Fruit fly (Drosophila melanogaster) whole organism, embryonic: ENCODE data around the gene pps.
A peak's percentile ranks its signal among the peaks of the same experiment; 100 is the strongest.

Experiments used
- Bteb2 ChIP-seq: fragments of 200-800 bp; sonication (Bioruptor generic); optimal IDR thresholded peaks from 2 replicates; lab custom pipeline; 2016; ENCODE audit warnings: missing biosample characterization, missing genetic modification characterization
- CG10654 ChIP-seq: fragments of 200-800 bp; sonication (Bioruptor generic); optimal IDR thresholded peaks from 2 replicates; lab custom pipeline; 2016; ENCODE audit warnings: missing biosample characterization, missing genetic modification characterization
- CG12299 ChIP-seq: fragments of 200-800 bp; sonication (Bioruptor generic); optimal IDR thresholded peaks from 2 replicates; lab custom pipeline; 2018; ENCODE audit warnings: missing biosample characterization, mild to moderate bottlenecking, missing genetic modification characterization
- CG13424 ChIP-seq: fragments of 200-800 bp; sonication (Bioruptor generic); optimal IDR thresholded peaks from 2 replicates; lab custom pipeline; 2019; ENCODE audit warnings: missing biosample characterization, mild to moderate bottlenecking, missing genetic modification characterization, moderate library complexity
- CG13624 ChIP-seq: fragments of 200-800 bp; sonication (Bioruptor generic); optimal IDR thresholded peaks from 2 replicates; lab custom pipeline; 2016; ENCODE audit warnings: missing biosample characterization, missing genetic modification characterization
- CG14860 ChIP-seq: fragments of 200-800 bp; sonication (Bioruptor generic); IDR thresholded peaks from 3 replicates; pipeline ENCODE4 v1.3.6; 2022; ENCODE audit warnings: missing biosample characterization, missing genetic modification characterization; ENCODE audit not compliant: partially characterized antibody
- CG1603 ChIP-seq: fragments of 200-800 bp; sonication (Bioruptor generic); optimal IDR thresholded peaks from 2 replicates; lab custom pipeline; 2019; ENCODE audit warnings: missing biosample characterization, mild to moderate bottlenecking, missing genetic modification characterization, moderate library complexity
- CG1792 ChIP-seq: fragments of 200-800 bp; sonication (Bioruptor generic); optimal IDR thresholded peaks from 2 replicates; lab custom pipeline; 2016; ENCODE audit warnings: missing biosample characterization, missing genetic modification characterization
- CG2120 ChIP-seq: fragments of 200-800 bp; sonication (Bioruptor generic); optimal IDR thresholded peaks from 3 replicates; lab custom pipeline; 2016; ENCODE audit warnings: missing biosample characterization, missing genetic modification characterization
- CG33213 ChIP-seq: fragments of 200-800 bp; sonication (Bioruptor generic); optimal IDR thresholded peaks from 3 replicates; lab custom pipeline; 2016; ENCODE audit warnings: missing biosample characterization, missing genetic modification characterization
- CG34376 ChIP-seq: fragments of 200-800 bp; sonication (Bioruptor generic); optimal IDR thresholded peaks from 2 replicates; lab custom pipeline; 2018; ENCODE audit warnings: missing biosample characterization, mild to moderate bottlenecking, missing genetic modification characterization
- CG3995 ChIP-seq: fragments of 200-800 bp; sonication (Bioruptor generic); optimal IDR thresholded peaks from 3 replicates; lab custom pipeline; 2016; ENCODE audit warnings: missing biosample characterization, missing genetic modification characterization
- CG4328 ChIP-seq: fragments of 200-800 bp; sonication (Bioruptor generic); optimal IDR thresholded peaks from 3 replicates; lab custom pipeline; 2017; ENCODE audit warnings: missing biosample characterization, missing genetic modification reagents, missing genetic modification characterization
- CG4617 ChIP-seq: fragments of 200-800 bp; sonication (Bioruptor generic); optimal IDR thresholded peaks from 3 replicates; lab custom pipeline; 2016; ENCODE audit warnings: missing biosample characterization, missing genetic modification characterization, borderline replicate concordance
- CG6683 ChIP-seq: fragments of 200-800 bp; sonication (Bioruptor generic); optimal IDR thresholded peaks from 2 replicates; lab custom pipeline; 2017; ENCODE audit warnings: missing biosample characterization, mild to moderate bottlenecking, missing genetic modification characterization, missing genetic modification reagents
- CG7928 ChIP-seq: fragments of 200-800 bp; sonication (Bioruptor generic); optimal IDR thresholded peaks from 2 replicates; lab custom pipeline; 2017; ENCODE audit warnings: missing biosample characterization, mild to moderate bottlenecking, missing genetic modification characterization
- E2f2 ChIP-seq: fragments of 200-800 bp; sonication (Bioruptor generic); IDR thresholded peaks from 2 replicates; pipeline ENCODE4 v1.3.6; 2022; ENCODE audit warnings: missing biosample characterization, missing genetic modification characterization
- ERR ChIP-seq: fragments of 200-800 bp; sonication (Bioruptor generic); optimal IDR thresholded peaks from 2 replicates; lab custom pipeline; 2016; ENCODE audit warnings: missing biosample characterization, missing genetic modification characterization
- GATAe ChIP-seq: fragments of 200-800 bp; sonication (Bioruptor generic); conservative IDR thresholded peaks from 2 replicates; pipeline ENCODE4 v1.3.6; 2022; ENCODE audit warnings: missing biosample characterization, missing genetic modification characterization
- HHEX ChIP-seq: fragments of 200-800 bp; sonication (Bioruptor generic); optimal IDR thresholded peaks from 3 replicates; lab custom pipeline; 2017; ENCODE audit warnings: missing biosample characterization, mild to moderate bottlenecking, missing genetic modification characterization, missing genetic modification reagents
- HmgZ ChIP-seq: fragments of 200-800 bp; sonication (Bioruptor generic); optimal IDR thresholded peaks from 2 replicates; lab custom pipeline; 2018; ENCODE audit warnings: missing biosample characterization, mild to moderate bottlenecking, missing genetic modification characterization
- Jarid2 ChIP-seq: fragments of 200-800 bp; sonication (Bioruptor generic); optimal IDR thresholded peaks from 3 replicates; lab custom pipeline; 2017; ENCODE audit warnings: mild to moderate bottlenecking, missing biosample characterization, missing genetic modification reagents, missing genetic modification characterization
- Lhr ChIP-seq: fragments of 200-800 bp; sonication (Bioruptor generic); optimal IDR thresholded peaks from 3 replicates; lab custom pipeline; 2017; ENCODE audit warnings: mild to moderate bottlenecking, missing biosample characterization, missing genetic modification reagents, missing genetic modification characterization
- Mad ChIP-seq: fragments of 200-800 bp; sonication (Bioruptor generic); optimal IDR thresholded peaks from 2 replicates; lab custom pipeline; 2016; ENCODE audit warnings: missing biosample characterization, missing genetic modification characterization
- PHDP ChIP-seq: fragments of 200-800 bp; sonication (Bioruptor generic); optimal IDR thresholded peaks from 3 replicates; lab custom pipeline; 2018; ENCODE audit warnings: missing biosample characterization, mild to moderate bottlenecking, missing genetic modification characterization, moderate library complexity
- Pdp1 ChIP-seq, 2 experiments: fragments of 200-800 bp; sonication (Bioruptor generic); optimal IDR thresholded peaks; 3 replicates each; lab custom pipeline; 2016; ENCODE audit warnings: missing biosample characterization in 2 of 2, missing genetic modification characterization in 2 of 2, mild to moderate bottlenecking in 1 of 2, moderate library complexity in 1 of 2
- Sry-β ChIP-seq: fragments of 200-800 bp; sonication (Bioruptor generic); optimal IDR thresholded peaks from 2 replicates; lab custom pipeline; 2018; ENCODE audit warnings: missing biosample characterization, mild to moderate bottlenecking, missing genetic modification characterization, moderate library complexity
- Usf ChIP-seq: fragments of 200-800 bp; sonication (Bioruptor generic); optimal IDR thresholded peaks from 2 replicates; lab custom pipeline; 2017; ENCODE audit warnings: missing genotype, missing biosample characterization, missing genetic modification characterization
- caup ChIP-seq: fragments of 200-800 bp; sonication (Bioruptor generic); optimal IDR thresholded peaks from 3 replicates; lab custom pipeline; 2017; ENCODE audit warnings: missing biosample characterization, mild to moderate bottlenecking, missing genetic modification characterization, moderate library complexity; ENCODE audit not compliant: severe bottlenecking
- chif ChIP-seq, 2 experiments: fragments of 200-800 bp; sonication (Bioruptor generic); optimal IDR thresholded peaks; 3 replicates each; lab custom pipeline; 2016; ENCODE audit warnings: missing biosample characterization in 2 of 2, missing genetic modification characterization in 2 of 2
- disco-r ChIP-seq: fragments of 200-800 bp; sonication (Bioruptor generic); optimal IDR thresholded peaks from 2 replicates; lab custom pipeline; 2016; ENCODE audit warnings: missing biosample characterization, missing genetic modification characterization
- gro ChIP-seq: fragments of 200-800 bp; sonication (Bioruptor generic); optimal IDR thresholded peaks from 2 replicates; lab custom pipeline; 2016; ENCODE audit warnings: missing biosample characterization, missing genetic modification characterization
- gsb-n ChIP-seq: fragments of 200-800 bp; sonication (Bioruptor generic); optimal IDR thresholded peaks from 3 replicates; lab custom pipeline; 2018; ENCODE audit warnings: missing biosample characterization, mild to moderate bottlenecking, missing genetic modification characterization
- knrl ChIP-seq: fragments of 200-800 bp; sonication (Bioruptor generic); IDR thresholded peaks from 3 replicates; pipeline ENCODE4 v1.3.6; 2022; ENCODE audit warnings: missing biosample characterization, missing genetic modification characterization; ENCODE audit not compliant: partially characterized antibody
- lbe ChIP-seq: fragments of 200-800 bp; sonication (Bioruptor generic); optimal IDR thresholded peaks from 2 replicates; lab custom pipeline; 2016; ENCODE audit warnings: missing biosample characterization, mild to moderate bottlenecking, missing genetic modification characterization
- mld ChIP-seq: fragments of 200-800 bp; sonication (Bioruptor generic); IDR thresholded peaks from 3 replicates; pipeline ENCODE4 v1.3.6; 2022; ENCODE audit warnings: missing biosample characterization, missing genetic modification characterization; ENCODE audit not compliant: partially characterized antibody
- peb ChIP-seq: fragments of 200-800 bp; sonication (Bioruptor generic); IDR thresholded peaks from 2 replicates; pipeline ENCODE4 v1.3.6; 2022; ENCODE audit warnings: missing biosample characterization, missing genetic modification characterization
- pzg ChIP-seq: fragments of 200-800 bp; sonication (Bioruptor generic); optimal IDR thresholded peaks from 3 replicates; lab custom pipeline; 2018; ENCODE audit warnings: missing biosample characterization, mild to moderate bottlenecking, missing genetic modification characterization, moderate library complexity
- ro ChIP-seq: fragments of 200-800 bp; sonication (Bioruptor generic); IDR thresholded peaks from 2 replicates; pipeline ENCODE4 v1.3.6; 2022; ENCODE audit warnings: missing biosample characterization, missing genetic modification characterization
- so ChIP-seq: fragments of 200-800 bp; sonication (Bioruptor generic); IDR thresholded peaks from 3 replicates; pipeline ENCODE4 v1.3.6; 2022; ENCODE audit warnings: missing biosample characterization, missing genetic modification characterization
- sqz ChIP-seq: fragments of 200-800 bp; sonication (Bioruptor generic); optimal IDR thresholded peaks from 3 replicates; lab custom pipeline; 2018; ENCODE audit warnings: missing biosample characterization, mild to moderate bottlenecking, missing genetic modification characterization
- ssp ChIP-seq: fragments of 200-800 bp; sonication (Bioruptor generic); IDR thresholded peaks from 2 replicates; pipeline ENCODE4 v1.3.6; 2022; ENCODE audit warnings: missing biosample characterization, missing genetic modification characterization
- tll ChIP-seq, 2 experiments: fragments of 200-800 bp in 1 of 2; fragments of >200 bp in 1 of 2; sonication (Bioruptor generic) in 1 of 2; optimal IDR thresholded peaks; 2 replicates each; lab custom pipeline; 2017 to 2019; ENCODE audit warnings: missing biosample characterization in 2 of 2, missing genetic modification characterization in 2 of 2, mild to moderate bottlenecking in 1 of 2, moderate library complexity in 1 of 2
- unc-4 ChIP-seq: fragments of 200-800 bp; sonication (Bioruptor generic); IDR thresholded peaks from 2 replicates; pipeline ENCODE4 v1.3.6; 2022; ENCODE audit warnings: missing biosample characterization, missing genetic modification characterization; ENCODE audit not compliant: partially characterized antibody
- unpg ChIP-seq: fragments of 200-800 bp; sonication (Bioruptor generic); optimal IDR thresholded peaks from 3 replicates; lab custom pipeline; 2018; ENCODE audit warnings: missing biosample characterization, mild to moderate bottlenecking, missing genetic modification characterization, moderate library complexity
- wek ChIP-seq: fragments of 200-800 bp; sonication (Bioruptor generic); optimal IDR thresholded peaks from 3 replicates; lab custom pipeline; 2018; ENCODE audit warnings: missing biosample characterization, mild to moderate bottlenecking, missing genetic modification characterization, moderate library complexity
- zen ChIP-seq: fragments of 200-800 bp; sonication (Bioruptor generic); optimal IDR thresholded peaks from 3 replicates; lab custom pipeline; 2018; ENCODE audit warnings: missing biosample characterization, mild to moderate bottlenecking, missing genetic modification characterization, moderate library complexity

pps gene

DNA sequence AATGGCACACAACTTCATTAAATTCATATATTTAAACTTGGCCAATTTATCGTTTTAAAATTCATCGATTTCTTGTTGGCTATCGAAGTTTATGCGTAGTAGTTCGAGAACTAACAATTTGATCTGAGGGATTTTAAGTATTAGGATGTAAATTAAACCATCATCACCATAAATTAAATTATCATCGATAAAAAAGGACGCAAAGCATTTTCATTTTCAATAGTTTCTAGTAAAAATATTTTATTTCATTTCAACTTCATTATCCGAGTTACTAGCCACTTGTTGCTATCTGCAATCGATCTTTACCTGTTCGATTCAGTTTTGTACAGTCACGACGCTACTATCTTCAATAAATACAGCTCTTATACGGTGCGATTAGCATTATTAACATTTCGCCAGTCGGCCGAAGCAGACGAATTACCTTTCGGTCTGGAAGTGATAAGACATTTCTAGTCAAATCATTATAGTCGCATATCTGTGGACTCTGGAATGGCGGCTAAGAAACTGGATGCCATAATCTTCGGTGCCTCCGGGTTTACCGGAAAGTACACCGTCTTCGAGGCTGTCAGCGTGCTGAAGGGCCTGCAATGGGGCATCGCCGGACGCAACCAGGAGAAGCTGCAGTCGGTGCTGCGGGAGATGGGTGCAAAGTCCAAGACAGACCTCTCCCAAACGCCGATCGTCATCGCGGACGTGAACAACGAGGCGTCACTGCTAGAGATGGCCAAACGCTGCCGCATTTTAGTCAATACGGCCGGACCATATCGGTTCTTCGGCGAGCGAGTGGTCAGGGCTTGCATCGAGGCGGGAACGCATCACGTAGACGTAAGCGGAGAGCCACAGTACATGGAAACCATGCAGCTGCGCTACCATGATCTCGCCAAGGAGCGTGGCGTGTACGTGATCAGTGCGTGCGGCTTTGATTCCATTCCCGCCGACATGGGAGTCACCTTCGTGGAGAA lies 7.1 kb upstream of the pps start, which contains the start of gene CG5167 (continued):
- TF ChIP-seq Bteb2 (no peak), caup (GFP tag; lab: Kevin White, UChicago) (peak; percentile 6), Jarid2 (no peak), so (GFP tag; lab: Robert Waterston, UW) (0 out of 3 replicates have a peak, but pooled peaks have one; percentile 21), CG10654 (GFP tag; lab: Kevin White, UChicago) (no peak), unpg (GFP tag; lab: Kevin White, UChicago) (peak; percentile 70), mld (no peak), CG1603 (tag; lab: Kevin White, UChicago) (peak; percentile 39), ro (GFP tag; lab: Robert Waterston, UW) (no peak), sqz (peak; percentile 2), chif (GFP tag; optimal IDR thresholded peaks at IDR 0.05; lab: Kevin White, UChicago) (no peak), CG4328 (GFP tag; lab: Kevin White, UChicago) (no peak), CG33213 (GFP tag; lab: Kevin White, UChicago) (no peak), disco-r (GFP tag; lab: Kevin White, UChicago) (no peak), CG6683 (no peak), HHEX (no peak), unc-4 (GFP tag; lab: Robert Waterston, UW) (peak; percentile 39; the same call in 1 of the 2 replicates), Lhr (GFP tag; lab: Kevin White, UChicago) (no peak), PHDP (tag; lab: Kevin White, UChicago) (peak; percentile 66), CG1792 (no peak), Usf (GFP tag; lab: Kevin White, UChicago) (no peak), Mad (GFP tag; lab: Kevin White, UChicago) (no peak), tll (GFP tag; optimal IDR thresholded peaks at IDR 0.05; lab: Kevin White, UChicago) (no peak), ERR (GFP tag; lab: Kevin White, UChicago) (no peak), GATAe (GFP tag; lab: Robert Waterston, UW) (no peak)

- peak; percentile 23 for TF ChIP-seq CG2120
- no peak for TF ChIP-seq peb (GFP tag; lab: Robert Waterston, UW)
- TF ChIP-seq E2f2 (GFP tag; lab: Robert Waterston, UW): peak; percentile 87
- TF ChIP-seq CG3995: peak; percentile 78
- no peak for TF ChIP-seq CG13624 (GFP tag; lab: Kevin White, UChicago)
- TF ChIP-seq mld: peak; percentile 58; the same call in 2 of the 3 replicates
- TF ChIP-seq CG4617 (GFP tag; lab: Kevin White, UChicago): peak; percentile 55
- TF ChIP-seq CG14860 (GFP tag; lab: Robert Waterston, UW): peak; percentile 27; the same call in 2 of the 3 replicates
- TF ChIP-seq lbe (GFP tag; lab: Kevin White, UChicago): peak; percentile 66
- TF ChIP-seq CG12299 (tag; lab: Kevin White, UChicago): peak; percentile 24
- TF ChIP-seq Sry-β (GFP tag; lab: Kevin White, UChicago): peak; percentile 34
- TF ChIP-seq wek (GFP tag; lab: Kevin White, UChicago): peak; percentile 9
- TF ChIP-seq gro (GFP tag; lab: Kevin White, UChicago): peak; percentile 32
- TF ChIP-seq CG13424: peak; percentile 16
- TF ChIP-seq HmgZ: peak; percentile 81
- no peak for TF ChIP-seq ssp (GFP tag; lab: Robert Waterston, UW)
- no peak for TF ChIP-seq Pdp1 (GFP tag; optimal IDR thresholded peaks at IDR 0.05; lab: Kevin White, UChicago)
- peak; percentile 86 for TF ChIP-seq pzg
- peak; percentile 49 for TF ChIP-seq Lhr (GFP tag; lab: Kevin White, UChicago)
- peak; percentile 66 for TF ChIP-seq knrl (GFP tag; lab: Robert Waterston, UW)
- TF ChIP-seq CG34376: peak; percentile 23
- TF ChIP-seq CG7928: peak; percentile 7
- TF ChIP-seq zen: peak; percentile 89
- TF ChIP-seq gsb-n (tag; lab: Kevin White, UChicago): peak; percentile 20
Observed at dm6 chr3R:12408160-12408559, 5.5 kb upstream of the pps start, which contains the start of gene CG5196. TSS of gene CG5196 (plus strand) at chr3R:12408316.
